ENCODE assay signal across 1 fruit fly cellular context in the genomic region with DNA sequence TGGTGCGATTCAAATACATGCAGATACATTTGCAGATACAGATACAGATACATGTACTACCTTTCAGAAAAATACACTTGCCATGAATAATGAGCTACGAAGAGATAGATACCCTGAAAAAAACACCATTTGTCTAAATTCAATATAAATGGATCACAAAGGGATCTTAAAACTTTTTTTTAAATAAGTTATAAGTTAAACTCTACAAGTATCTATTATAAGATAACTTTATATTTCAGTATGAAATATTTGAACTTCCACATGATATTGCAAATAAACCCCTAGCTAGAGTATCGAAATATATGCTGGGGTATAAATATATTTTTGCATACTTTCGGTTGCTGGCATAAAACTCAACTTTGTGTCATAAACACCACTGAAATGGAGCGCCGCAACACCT.
A peak's percentile ranks its signal among the peaks of the same experiment; 100 is the strongest.
TF ChIP-seq lines count a peak whose summit lies in the region.

No protein-coding gene starts in this region.

TF ChIP-seq in whole organism, embryonic, 481 proteins besides CTCF, POLR2A, EP300 and RAD21 (continued from another document and continues in another):
- TF ChIP-seq CG10147 (GFP tag; optimal IDR thresholded peaks at IDR 0.05; lab: Kevin White, UChicago) (peak; percentile 63), esg (GFP tag; conservative IDR thresholded peaks at IDR 0.05; lab: Robert Waterston, UW) (peak; percentile 58), CG3726 (GFP tag; IDR thresholded peaks at IDR 0.05; lab: Robert Waterston, UW) (no peak), gro (GFP tag; optimal IDR thresholded peaks at IDR 0.05; lab: Kevin White, UChicago) (no peak), CG2712 (tag; optimal IDR thresholded peaks at IDR 0.05; lab: Kevin White, UChicago) (peak; percentile 65), Dll (GFP tag; IDR thresholded peaks at IDR 0.05; lab: Robert Waterston, UW; ENCODE audit: partially characterized antibody) (no peak), CG15269 (tag; optimal IDR thresholded peaks at IDR 0.05; lab: Kevin White, UChicago) (peak; percentile 70), BtbVII (GFP tag; optimal IDR thresholded peaks at IDR 0.05; lab: Kevin White, UChicago) (peak; percentile 11), usp (GFP tag; optimal IDR thresholded peaks at IDR 0.05; lab: Kevin White, UChicago) (no peak), CG17802 (tag; optimal IDR thresholded peaks at IDR 0.05; lab: Kevin White, UChicago) (no peak), CG9437 (GFP tag; optimal IDR thresholded peaks at IDR 0.05; lab: Kevin White, UChicago) (peak; percentile 37), CG2202 (tag; optimal IDR thresholded peaks at IDR 0.05; lab: Kevin White, UChicago) (no peak), tin (GFP tag; optimal IDR thresholded peaks at IDR 0.05; lab: Kevin White, UChicago) (peak; percentile 16), CG33213 (GFP tag; optimal IDR thresholded peaks at IDR 0.05; lab: Kevin White, UChicago) (no peak), E2f2 (GFP tag; IDR thresholded peaks at IDR 0.05; lab: Robert Waterston, UW) (0 out of 2 replicates have a peak, but pooled peaks have one; percentile 27), CG1529 (GFP tag; optimal IDR thresholded peaks at IDR 0.05; lab: Kevin White, UChicago) (peak; percentile 11), Neu2 (GFP tag; optimal IDR thresholded peaks at IDR 0.05; lab: Kevin White, UChicago; ENCODE audit: borderline replicate concordance) (no peak), Atf6 (GFP tag; IDR thresholded peaks at IDR 0.05; lab: Robert Waterston, UW) (no peak), CG7372 (GFP tag; IDR thresholded peaks at IDR 0.05; lab: Robert Waterston, UW) (no peak), CG16863 (GFP tag; optimal IDR thresholded peaks at IDR 0.05; lab: Kevin White, UChicago) (no peak), Bgb (GFP tag; IDR thresholded peaks at IDR 0.05; lab: Robert Waterston, UW; ENCODE audit: partially characterized antibody) (no peak), schlank (tag; optimal IDR thresholded peaks at IDR 0.05; lab: Kevin White, UChicago) (no peak), Dip2 (GFP tag; IDR thresholded peaks at IDR 0.05; lab: Robert Waterston, UW) (no peak), HmgD (GFP tag; optimal IDR thresholded peaks at IDR 0.05; lab: Kevin White, UChicago) (no peak), CG12744 (GFP tag; optimal IDR thresholded peaks at IDR 0.05; lab: Kevin White, UChicago) (no peak), nerfin-1 (tag; optimal IDR thresholded peaks at IDR 0.05; lab: Kevin White, UChicago) (no peak), slp2 (GFP tag; optimal IDR thresholded peaks at IDR 0.05; lab: Kevin White, UChicago) (no peak), ab (GFP tag; optimal IDR thresholded peaks at IDR 0.05; lab: Kevin White, UChicago) (no peak), CG10431 (GFP tag; optimal IDR thresholded peaks at IDR 0.05; lab: Kevin White, UChicago) (no peak), Spps (tag; optimal IDR thresholded peaks at IDR 0.05; lab: Kevin White, UChicago) (no peak), Dip3 (GFP tag; optimal IDR thresholded peaks at IDR 0.05; lab: Kevin White, UChicago) (no peak), Sry-δ (GFP tag; optimal IDR thresholded peaks at IDR 0.05; lab: Kevin White, UChicago) (no peak), MTF-1 (GFP tag; optimal IDR thresholded peaks at IDR 0.05; lab: Kevin White, UChicago; ENCODE audit: borderline replicate concordance) (no peak), CG11560 (tag; IDR thresholded peaks at IDR 0.05; lab: Robert Waterston, UW) (no peak; the same call in 2 of the 3 replicates), gcm (GFP tag; optimal IDR thresholded peaks at IDR 0.05; lab: Kevin White, UChicago) (peak; percentile 26), luna (GFP tag; optimal IDR thresholded peaks at IDR 0.05; lab: Kevin White, UChicago) (no peak), CG14667 (GFP tag; IDR thresholded peaks at IDR 0.05; lab: Robert Waterston, UW) (no peak), shn (GFP tag; optimal IDR thresholded peaks at IDR 0.05; lab: Kevin White, UChicago) (no peak), CG3847 (GFP tag; IDR thresholded peaks at IDR 0.05; lab: Robert Waterston, UW) (peak; percentile 29; the same call in 1 of the 2 replicates), ci (GFP tag; IDR thresholded peaks at IDR 0.05; lab: Robert Waterston, UW) (no peak), tll (GFP tag; optimal IDR thresholded peaks at IDR 0.05; lab: Kevin White, UChicago) (no peak), sens-2 (GFP tag; IDR thresholded peaks at IDR 0.05; lab: Robert Waterston, UW) (no peak), CG13894 (tag; optimal IDR thresholded peaks at IDR 0.05; lab: Kevin White, UChicago) (no peak), zf30C (GFP tag; optimal IDR thresholded peaks at IDR 0.05; lab: Kevin White, UChicago) (no peak), Oli (tag; optimal IDR thresholded peaks at IDR 0.05; lab: Kevin White, UChicago) (peak; percentile 73), Atf-2 (GFP tag; optimal IDR thresholded peaks at IDR 0.05; lab: Kevin White, UChicago) (no peak), CG14965 (GFP tag; optimal IDR thresholded peaks at IDR 0.05; lab: Kevin White, UChicago; ENCODE audit: borderline replicate concordance) (no peak), CG43689 (GFP tag; IDR thresholded peaks at IDR 0.05; lab: Robert Waterston, UW) (no peak), lola (GFP tag; optimal IDR thresholded peaks at IDR 0.05; lab: Kevin White, UChicago) (no peak), Hr3 (GFP tag; optimal IDR thresholded peaks at IDR 0.05; lab: Kevin White, UChicago) (peak; percentile 48), hkb (optimal IDR thresholded peaks at IDR 0.05; lab: Kevin White, UChicago) (no peak), hkb (GFP tag; IDR thresholded peaks at IDR 0.05; lab: Robert Waterston, UW) (peak; percentile 42; the same call in 1 of the 2 replicates), en (GFP tag; optimal IDR thresholded peaks at IDR 0.05; lab: Kevin White, UChicago) (no peak), H2.0 (GFP tag; IDR thresholded peaks at IDR 0.05; lab: Robert Waterston, UW) (0 out of 2 replicates have a peak, but pooled peaks have one; percentile 4), lmd (GFP tag; IDR thresholded peaks at IDR 0.05; lab: Robert Waterston, UW) (peak; percentile 53), trem (tag; optimal IDR thresholded peaks at IDR 0.05; lab: Kevin White, UChicago) (no peak), Hey (tag; optimal IDR thresholded peaks at IDR 0.05; lab: Kevin White, UChicago) (no peak), stc (GFP tag; IDR thresholded peaks at IDR 0.05; lab: Robert Waterston, UW) (peak; percentile 44; the same call in 1 of the 2 replicates), Eip74EF (GFP tag; optimal IDR thresholded peaks at IDR 0.05; lab: Kevin White, UChicago) (peak in 1 of 2 experiments; percentile 50), zfh1 (GFP tag; IDR thresholded peaks at IDR 0.05; lab: Robert Waterston, UW) (no peak), sc (optimal IDR thresholded peaks at IDR 0.05; lab: Kevin White, UChicago) (no peak), sc (GFP tag; optimal IDR thresholded peaks at IDR 0.05; lab: Kevin White, UChicago) (peak; percentile 20), nmo (GFP tag; optimal IDR thresholded peaks at IDR 0.05; lab: Kevin White, UChicago) (peak; percentile 70), Gug (GFP tag; IDR thresholded peaks at IDR 0.05; lab: Robert Waterston, UW) (no peak), Dfd (GFP tag; optimal IDR thresholded peaks at IDR 0.05; lab: Kevin White, UChicago) (no peak), CG18476 (GFP tag; optimal IDR thresholded peaks at IDR 0.05; lab: Kevin White, UChicago) (no peak), CoRest (tag; optimal IDR thresholded peaks at IDR 0.05; lab: Kevin White, UChicago) (peak; percentile 69), CG15479 (GFP tag; optimal IDR thresholded peaks at IDR 0.05; lab: Kevin White, UChicago) (no peak), CG32767 (GFP tag; IDR thresholded peaks at IDR 0.05; lab: Robert Waterston, UW) (peak; percentile 33; the same call in 1 of the 2 replicates), gfzf (GFP tag; optimal IDR thresholded peaks at IDR 0.05; lab: Kevin White, UChicago) (no peak), prd (optimal IDR thresholded peaks at IDR 0.05; lab: Kevin White, UChicago) (no peak), prd (GFP tag; IDR thresholded peaks at IDR 0.05; lab: Robert Waterston, UW) (peak; percentile 57; the same call in 2 of the 3 replicates), CG10366 (GFP tag; IDR thresholded peaks at IDR 0.05; lab: Robert Waterston, UW) (peak; percentile 53), ftz-f1 (GFP tag; optimal IDR thresholded peaks at IDR 0.05; lab: Kevin White, UChicago) (no peak), CG17359 (tag; optimal IDR thresholded peaks at IDR 0.05; lab: Kevin White, UChicago) (peak; percentile 62), vfl (GFP tag; optimal IDR thresholded peaks at IDR 0.05; lab: Kevin White, UChicago) (no peak), peb (GFP tag; IDR thresholded peaks at IDR 0.05; lab: Robert Waterston, UW) (no peak), CG8281 (tag; optimal IDR thresholded peaks at IDR 0.05; lab: Kevin White, UChicago) (no peak), CG12391 (tag; optimal IDR thresholded peaks at IDR 0.05; lab: Kevin White, UChicago) (peak; percentile 64), bab2 (GFP tag; optimal IDR thresholded peaks at IDR 0.05; lab: Kevin White, UChicago) (no peak), CG42726 (GFP tag; IDR thresholded peaks at IDR 0.05; lab: Robert Waterston, UW; ENCODE audit: partially characterized antibody) (no peak), pan (optimal IDR thresholded peaks at IDR 0.05; lab: Kevin White, UChicago) (no peak), pan (GFP tag; optimal IDR thresholded peaks at IDR 0.05 in 1 of 2, IDR thresholded peaks at IDR 0.05 in 1 of 2) (peak in 1 of 2 experiments; percentile 64), D (optimal IDR thresholded peaks at IDR 0.05; lab: Kevin White, UChicago) (no peak), D (GFP tag; optimal IDR thresholded peaks at IDR 0.05; lab: Kevin White, UChicago) (no peak), nom (GFP tag; optimal IDR thresholded peaks at IDR 0.05; lab: Kevin White, UChicago) (no peak), CG17912 (GFP tag; optimal IDR thresholded peaks at IDR 0.05; lab: Kevin White, UChicago) (no peak), CG14441 (GFP tag; IDR thresholded peaks at IDR 0.05; lab: Robert Waterston, UW) (no peak), Scr (GFP tag; IDR thresholded peaks at IDR 0.05; lab: Robert Waterston, UW; ENCODE audit: partially characterized antibody) (no peak), Mad (GFP tag; optimal IDR thresholded peaks at IDR 0.05; lab: Kevin White, UChicago) (no peak), CG16815 (GFP tag; optimal IDR thresholded peaks at IDR 0.05; lab: Kevin White, UChicago) (peak; percentile 2), CG1233 (GFP tag; optimal IDR thresholded peaks at IDR 0.05; lab: Kevin White, UChicago) (peak; percentile 42), CG4730 (GFP tag; IDR thresholded peaks at IDR 0.05; lab: Robert Waterston, UW) (0 out of 2 replicates have a peak, but pooled peaks have one; percentile 21), CG7928 (GFP tag; optimal IDR thresholded peaks at IDR 0.05; lab: Kevin White, UChicago) (no peak), CG8089 (GFP tag; optimal IDR thresholded peaks at IDR 0.05; lab: Kevin White, UChicago) (no peak), CG6689 (GFP tag; IDR thresholded peaks at IDR 0.05; lab: Robert Waterston, UW) (peak; percentile 53), ken (GFP tag; IDR thresholded peaks at IDR 0.05; lab: Robert Waterston, UW) (no peak), CHES-1-like (GFP tag; optimal IDR thresholded peaks at IDR 0.05; lab: Kevin White, UChicago) (no peak), CG11456 (GFP tag; IDR thresholded peaks at IDR 0.05; lab: Robert Waterston, UW) (no peak), CG18011 (GFP tag; optimal IDR thresholded peaks at IDR 0.05; lab: Kevin White, UChicago) (no peak), Xbp1 (GFP tag; optimal IDR thresholded peaks at IDR 0.05; lab: Kevin White, UChicago) (peak; percentile 44), CG6272 (GFP tag; IDR thresholded peaks at IDR 0.05; lab: Robert Waterston, UW) (no peak), CG4282 (GFP tag; optimal IDR thresholded peaks at IDR 0.05; lab: Kevin White, UChicago) (no peak), hb (GFP tag; IDR thresholded peaks at IDR 0.05; lab: Robert Waterston, UW; ENCODE audit: partially characterized antibody) (no peak), sug (tag; optimal IDR thresholded peaks at IDR 0.05; lab: Kevin White, UChicago) (peak; percentile 4), CG7271 (tag; optimal IDR thresholded peaks at IDR 0.05; lab: Kevin White, UChicago) (no peak), CkIIα-i1 (GFP tag; IDR thresholded peaks at IDR 0.05; lab: Robert Waterston, UW) (no peak), gsb-n (tag; optimal IDR thresholded peaks at IDR 0.05; lab: Kevin White, UChicago) (peak; percentile 14), CG13424 (tag; optimal IDR thresholded peaks at IDR 0.05; lab: Kevin White, UChicago) (peak; percentile 63), Med (GFP tag; lab: Kevin White, UChicago) (peak; percentile 25), CG13296 (GFP tag; optimal IDR thresholded peaks at IDR 0.05; lab: Kevin White, UChicago) (no peak), gt (GFP tag; IDR thresholded peaks at IDR 0.05; lab: Robert Waterston, UW) (no peak), CG31365 (tag; optimal IDR thresholded peaks at IDR 0.05; lab: Kevin White, UChicago) (no peak), sim (GFP tag; IDR thresholded peaks at IDR 0.05; lab: Robert Waterston, UW) (no peak), odd (GFP tag; optimal IDR thresholded peaks at IDR 0.05; lab: Kevin White, UChicago) (no peak), Xrp1 (GFP tag; IDR thresholded peaks at IDR 0.05; lab: Robert Waterston, UW) (no peak), CG18262 (tag; optimal IDR thresholded peaks at IDR 0.05; lab: Kevin White, UChicago) (peak; percentile 54), dysf (GFP tag; IDR thresholded peaks at IDR 0.05; lab: Robert Waterston, UW) (peak; percentile 71), dan (GFP tag; IDR thresholded peaks at IDR 0.05; lab: Robert Waterston, UW) (no peak), Fer1 (GFP tag; optimal IDR thresholded peaks at IDR 0.05; lab: Kevin White, UChicago) (peak; percentile 47), fu2 (GFP tag; optimal IDR thresholded peaks at IDR 0.05; lab: Kevin White, UChicago) (no peak), BEAF-32 (GFP tag; optimal IDR thresholded peaks at IDR 0.05; lab: Kevin White, UChicago) (no peak), CG13775 (GFP tag; optimal IDR thresholded peaks at IDR 0.05; lab: Kevin White, UChicago) (peak; percentile 10), caup (GFP tag; optimal IDR thresholded peaks at IDR 0.05; lab: Kevin White, UChicago; ENCODE audit: severe bottlenecking) (peak; percentile 7), Optix (GFP tag; IDR thresholded peaks at IDR 0.05; lab: Robert Waterston, UW) (no peak), oc (tag; optimal IDR thresholded peaks at IDR 0.05; lab: Kevin White, UChicago) (peak; percentile 20), chinmo (GFP tag; IDR thresholded peaks at IDR 0.05; lab: Robert Waterston, UW; ENCODE audit: partially characterized antibody) (no peak), HHEX (GFP tag; optimal IDR thresholded peaks at IDR 0.05; lab: Kevin White, UChicago) (no peak), fru (optimal IDR thresholded peaks at IDR 0.05; lab: Kevin White, UChicago) (no peak), inv (GFP tag; IDR thresholded peaks at IDR 0.05; lab: Robert Waterston, UW; ENCODE audit: partially characterized antibody) (no peak)
